Fruit fly (Drosophila melanogaster) whole organism, embryonic: ENCODE results near the gene ari-1.

Experiments
- Adf1 ChIP-seq: fragments of 200-800 bp; sonication (Bioruptor generic); IDR thresholded peaks from 2 replicates; pipeline ENCODE4 v1.3.6; 2022; ENCODE audit warnings: missing biosample characterization, missing genetic modification characterization
- B-H1 ChIP-seq: fragments of 200-800 bp; sonication (Bioruptor generic); IDR thresholded peaks from 3 replicates; pipeline ENCODE4 v1.3.6; 2022; ENCODE audit warnings: missing biosample characterization, missing genetic modification characterization
- B-H2 ChIP-seq: fragments of 200-800 bp; sonication (Bioruptor generic); optimal IDR thresholded peaks from 2 replicates; lab custom pipeline; 2018; ENCODE audit warnings: missing biosample characterization, mild to moderate bottlenecking, missing genetic modification characterization
- CG10267 ChIP-seq: fragments of 200-800 bp; sonication (Bioruptor generic); optimal IDR thresholded peaks from 2 replicates; lab custom pipeline; 2018; ENCODE audit warnings: missing biosample characterization, mild to moderate bottlenecking, missing genetic modification characterization, moderate library complexity
- CG10321 ChIP-seq: fragments of 200-800 bp; sonication (Bioruptor generic); IDR thresholded peaks from 2 replicates; pipeline ENCODE4 v1.3.6; 2022; ENCODE audit warnings: missing biosample characterization, missing genetic modification characterization
- CG12659 ChIP-seq: fragments of 200-800 bp; sonication (Bioruptor generic); optimal IDR thresholded peaks from 3 replicates; lab custom pipeline; 2017; ENCODE audit warnings: mild to moderate bottlenecking, missing biosample characterization, missing genetic modification reagents, missing genetic modification characterization
- CG14860 ChIP-seq: fragments of 200-800 bp; sonication (Bioruptor generic); IDR thresholded peaks from 3 replicates; pipeline ENCODE4 v1.3.6; 2022; ENCODE audit warnings: missing biosample characterization, missing genetic modification characterization; ENCODE audit not compliant: partially characterized antibody
- CG15269 ChIP-seq: fragments of 200-800 bp; sonication (Bioruptor generic); optimal IDR thresholded peaks from 2 replicates; lab custom pipeline; 2018; ENCODE audit warnings: missing biosample characterization, mild to moderate bottlenecking, missing genetic modification characterization, moderate library complexity
- CG18262 ChIP-seq: fragments of 200-800 bp; optimal IDR thresholded peaks from 3 replicates; lab custom pipeline; 2019; ENCODE audit warnings: missing biosample characterization, mild to moderate bottlenecking, missing genetic modification characterization, moderate library complexity
- CG2120 ChIP-seq: fragments of 200-800 bp; sonication (Bioruptor generic); optimal IDR thresholded peaks from 3 replicates; lab custom pipeline; 2016; ENCODE audit warnings: missing biosample characterization, missing genetic modification characterization
- CG33213 ChIP-seq: fragments of 200-800 bp; sonication (Bioruptor generic); optimal IDR thresholded peaks from 3 replicates; lab custom pipeline; 2016; ENCODE audit warnings: missing biosample characterization, missing genetic modification characterization
- CG34224 ChIP-seq: fragments of 200-800 bp; sonication (Bioruptor generic); IDR thresholded peaks from 3 replicates; pipeline ENCODE4 v1.3.6; 2022; ENCODE audit warnings: missing biosample characterization, missing genetic modification characterization; ENCODE audit not compliant: partially characterized antibody
- CG4617 ChIP-seq: fragments of 200-800 bp; sonication (Bioruptor generic); optimal IDR thresholded peaks from 3 replicates; lab custom pipeline; 2016; ENCODE audit warnings: missing biosample characterization, missing genetic modification characterization, borderline replicate concordance
- CG5245 ChIP-seq: fragments of 200-800 bp; sonication (Bioruptor generic); optimal IDR thresholded peaks from 3 replicates; lab custom pipeline; 2016; ENCODE audit warnings: missing biosample characterization, missing genetic modification characterization
- CG6654 ChIP-seq: fragments of 200-800 bp; sonication (Bioruptor generic); optimal IDR thresholded peaks from 2 replicates; lab custom pipeline; 2017; ENCODE audit warnings: missing biosample characterization, mild to moderate bottlenecking, missing genetic modification characterization
- CG7786 ChIP-seq: fragments of 200-800 bp; sonication (Bioruptor generic); optimal IDR thresholded peaks from 2 replicates; lab custom pipeline; 2016; ENCODE audit warnings: missing biosample characterization, missing genetic modification characterization
- CG8290 ChIP-seq, 3 experiments: fragments of 200-800 bp; sonication (Bioruptor generic); optimal IDR thresholded peaks; 2 replicates each; lab custom pipeline; 2016 to 2019; ENCODE audit warnings: missing biosample characterization in 3 of 3, missing genetic modification characterization in 3 of 3, mild to moderate bottlenecking in 2 of 3, moderate library complexity in 1 of 3
- CG8765 ChIP-seq: fragments of 200-800 bp; sonication (Bioruptor generic); IDR thresholded peaks from 2 replicates; pipeline ENCODE4 v1.3.6; 2022; ENCODE audit warnings: missing biosample characterization, missing genetic modification characterization
- CG9727 ChIP-seq: fragments of 200-800 bp; sonication (Bioruptor generic); optimal IDR thresholded peaks from 3 replicates; lab custom pipeline; 2017; ENCODE audit warnings: missing biosample characterization, mild to moderate bottlenecking, missing genetic modification characterization
- CG9932 ChIP-seq: fragments of 200-800 bp; sonication (Bioruptor generic); IDR thresholded peaks from 2 replicates; pipeline ENCODE4 v1.3.6; 2022; ENCODE audit warnings: missing biosample characterization, missing genetic modification characterization
- Chrac-16 ChIP-seq: fragments of 200-800 bp; sonication (Bioruptor generic); optimal IDR thresholded peaks from 3 replicates; lab custom pipeline; 2016; ENCODE audit warnings: missing biosample characterization, missing genetic modification characterization
- CkIIα-i1 ChIP-seq: fragments of 200-800 bp; sonication (Bioruptor generic); IDR thresholded peaks from 2 replicates; pipeline ENCODE4 v1.3.6; 2022; ENCODE audit warnings: missing biosample characterization, missing genetic modification characterization
- Dip3 ChIP-seq: fragments of 200-800 bp; sonication (Bioruptor generic); optimal IDR thresholded peaks from 3 replicates; lab custom pipeline; 2016; ENCODE audit warnings: missing biosample characterization, missing genetic modification characterization
- Dref ChIP-seq: fragments of 200-800 bp; sonication (Bioruptor generic); IDR thresholded peaks from 2 replicates; pipeline ENCODE4 v1.3.6; 2022; ENCODE audit warnings: missing biosample characterization, missing genetic modification characterization
- Kr ChIP-seq: fragments of 200-800 bp; sonication (Bioruptor generic); optimal IDR thresholded peaks from 2 replicates; lab custom pipeline; 2017; ENCODE audit warnings: missing biosample characterization, mild to moderate bottlenecking, missing genetic modification characterization
- MTF-1 ChIP-seq: fragments of 200-800 bp; sonication (Bioruptor generic); optimal IDR thresholded peaks from 2 replicates; lab custom pipeline; 2018; ENCODE audit warnings: missing biosample characterization, mild to moderate bottlenecking, missing genetic modification characterization, borderline replicate concordance
- Myb ChIP-seq: fragments of 200-800 bp; sonication (Bioruptor generic); optimal IDR thresholded peaks from 2 replicates; lab custom pipeline; 2016; ENCODE audit warnings: missing biosample characterization, missing genetic modification characterization
- NC2α ChIP-seq: fragments of 200-800 bp; sonication (Bioruptor generic); optimal IDR thresholded peaks from 2 replicates; lab custom pipeline; 2016; ENCODE audit warnings: missing biosample characterization, missing genetic modification characterization
- Nf-YA ChIP-seq: fragments of 200-800 bp; sonication (Bioruptor generic); IDR thresholded peaks from 2 replicates; pipeline ENCODE4 v1.3.6; 2022; ENCODE audit warnings: missing biosample characterization, missing genetic modification characterization
- Oli ChIP-seq: fragments of 200-800 bp; sonication (Bioruptor generic); optimal IDR thresholded peaks from 2 replicates; lab custom pipeline; 2018; ENCODE audit warnings: missing biosample characterization, mild to moderate bottlenecking, missing genetic modification characterization, moderate library complexity
- Rfx ChIP-seq: fragments of 200-800 bp; sonication (Bioruptor generic); IDR thresholded peaks from 2 replicates; pipeline ENCODE4 v1.3.6; 2022; ENCODE audit warnings: missing biosample characterization, missing genetic modification characterization
- Scr ChIP-seq: fragments of 200-800 bp; sonication (Bioruptor generic); IDR thresholded peaks from 2 replicates; pipeline ENCODE4 v1.3.6; 2022; ENCODE audit warnings: missing biosample characterization, missing genetic modification characterization; ENCODE audit not compliant: partially characterized antibody
- Side ChIP-seq: fragments of 200-800 bp; sonication (Bioruptor generic); optimal IDR thresholded peaks from 2 replicates; lab custom pipeline; 2016; ENCODE audit warnings: missing biosample characterization, missing genetic modification characterization
- croc ChIP-seq: fragments of 200-800 bp; sonication (Bioruptor generic); conservative IDR thresholded peaks from 3 replicates; pipeline ENCODE4 v1.3.6; 2022; ENCODE audit warnings: missing biosample characterization, missing genetic modification characterization
- dan ChIP-seq: fragments of 200-800 bp; sonication (Bioruptor generic); IDR thresholded peaks from 2 replicates; pipeline ENCODE4 v1.3.6; 2022; ENCODE audit warnings: missing biosample characterization, missing genetic modification characterization
- dm ChIP-seq: fragments of 200-800 bp; sonication (Bioruptor generic); optimal IDR thresholded peaks from 3 replicates; lab custom pipeline; 2016; ENCODE audit warnings: missing biosample characterization, missing genetic modification characterization
- dmrt11E ChIP-seq: fragments of 200-800 bp; sonication (Bioruptor generic); optimal IDR thresholded peaks from 3 replicates; lab custom pipeline; 2018; ENCODE audit warnings: missing biosample characterization, mild to moderate bottlenecking, missing genetic modification characterization, moderate library complexity
- dpn ChIP-seq, 2 experiments: fragments of 200-800 bp; sonication (Bioruptor generic); optimal IDR thresholded peaks; 3 replicates each; lab custom pipeline; 2016; ENCODE audit warnings: missing biosample characterization in 2 of 2, missing genetic modification characterization in 2 of 2
- exex ChIP-seq: fragments of 200-800 bp; sonication (Bioruptor generic); optimal IDR thresholded peaks from 4 replicates; lab custom pipeline; 2018; ENCODE audit warnings: missing biosample characterization, mild to moderate bottlenecking, missing genetic modification characterization, moderate library complexity
- eyg ChIP-seq: fragments of 200-800 bp; sonication (Bioruptor generic); optimal IDR thresholded peaks from 3 replicates; lab custom pipeline; 2016; ENCODE audit warnings: missing biosample characterization, missing genetic modification characterization
- lov ChIP-seq, 2 experiments: fragments of 200-800 bp in 1 of 2; fragments of >200 bp in 1 of 2; sonication (Bioruptor generic) in 1 of 2; IDR thresholded peaks in 1 of 2; optimal IDR thresholded peaks in 1 of 2; 2 replicates in 1 of 2; 3 replicates in 1 of 2; pipeline versions ENCODE4 v1.3.6 to Lab custom; 2017 to 2022; ENCODE audit warnings: missing biosample characterization in 1 of 2, missing genetic modification characterization in 1 of 2
- mirr ChIP-seq: fragments of 200-800 bp; sonication (Bioruptor generic); optimal IDR thresholded peaks from 3 replicates; lab custom pipeline; 2018; ENCODE audit warnings: missing biosample characterization, mild to moderate bottlenecking, missing genetic modification characterization
- nerfin-2 ChIP-seq: fragments of 200-800 bp; sonication (Bioruptor generic); IDR thresholded peaks from 2 replicates; pipeline ENCODE4 v1.3.6; 2022; ENCODE audit warnings: missing biosample characterization, missing genetic modification characterization; ENCODE audit not compliant: partially characterized antibody
- repo ChIP-seq: fragments of 200-800 bp; sonication (Bioruptor generic); optimal IDR thresholded peaks from 2 replicates; lab custom pipeline; 2016; ENCODE audit warnings: missing biosample characterization, missing genetic modification characterization
- scrt ChIP-seq: fragments of 200-800 bp; sonication (Bioruptor generic); optimal IDR thresholded peaks from 2 replicates; lab custom pipeline; 2018; ENCODE audit warnings: missing biosample characterization, mild to moderate bottlenecking, missing genetic modification characterization, moderate library complexity
- sens ChIP-seq: fragments of 200-800 bp; sonication (Bioruptor generic); peaks from one replicate; lab custom pipeline; 2016; ENCODE audit warnings: missing biosample characterization, missing genetic modification characterization
- sisA ChIP-seq: fragments of 200-800 bp; sonication (Bioruptor generic); IDR thresholded peaks from 2 replicates; pipeline ENCODE4 v1.3.6; 2022; ENCODE audit warnings: missing biosample characterization, missing genetic modification characterization
- slou ChIP-seq: fragments of 200-800 bp; sonication (Bioruptor generic); optimal IDR thresholded peaks from 3 replicates; lab custom pipeline; 2016; ENCODE audit warnings: missing biosample characterization, missing genetic modification characterization
- tio ChIP-seq: fragments of 200-800 bp; sonication (Bioruptor generic); optimal IDR thresholded peaks from 2 replicates; lab custom pipeline; 2017; ENCODE audit warnings: missing biosample characterization, missing genetic modification characterization, inconsistent platforms
- vfl ChIP-seq: fragments of 200-800 bp; sonication (Bioruptor generic); optimal IDR thresholded peaks from 2 replicates; lab custom pipeline; 2016; ENCODE audit warnings: missing biosample characterization, missing genetic modification characterization
- z ChIP-seq: fragments of 200-800 bp; sonication (Bioruptor generic); IDR thresholded peaks from 3 replicates; pipeline ENCODE4 v1.3.6; 2022; ENCODE audit warnings: missing biosample characterization, missing genetic modification characterization

ari-1 gene

dm6 chrX:18101778-18102177 is 35.8 kb downstream of the ari-1 start, which contains the start of gene Taf8 (continued):
- TF ChIP-seq lov (optimal IDR thresholded peaks at IDR 0.05; lab: Kevin White, UChicago) = no peak
- no peak for TF ChIP-seq lov (GFP tag; IDR thresholded peaks at IDR 0.05; lab: Robert Waterston, UW)
- peak; percentile 32 for TF ChIP-seq CG4617 (GFP tag; lab: Kevin White, UChicago)
- no peak for TF ChIP-seq Nf-YA (GFP tag; lab: Robert Waterston, UW)
- TF ChIP-seq CG6654 (GFP tag; lab: Kevin White, UChicago) = no peak
- no peak for TF ChIP-seq Dip3
- peak in 1 of 2 experiments; percentile 1 for TF ChIP-seq dpn (GFP tag; optimal IDR thresholded peaks at IDR 0.05; lab: Kevin White, UChicago)
- no peak for TF ChIP-seq tio (GFP tag; lab: Kevin White, UChicago)
- TF ChIP-seq Dref (GFP tag; lab: Robert Waterston, UW) = peak; percentile 64
- peak; percentile 67 for TF ChIP-seq Scr
- no peak for TF ChIP-seq dan (GFP tag; lab: Robert Waterston, UW)
- no peak for TF ChIP-seq Side (GFP tag; lab: Kevin White, UChicago)
- no peak for TF ChIP-seq dmrt11E (tag; lab: Kevin White, UChicago)
- no peak for TF ChIP-seq CG12659 (GFP tag; lab: Kevin White, UChicago)
- no peak for TF ChIP-seq CG10267
- TF ChIP-seq CG8290 (GFP tag; optimal IDR thresholded peaks at IDR 0.05; lab: Kevin White, UChicago) = no peak
- peak in 1 of 2 experiments; percentile 31 for TF ChIP-seq CG8290 (tag; optimal IDR thresholded peaks at IDR 0.05; lab: Kevin White, UChicago)
- TF ChIP-seq B-H1 (GFP tag; lab: Robert Waterston, UW) = no peak
- no peak for TF ChIP-seq B-H2
- no peak for TF ChIP-seq CG5245 (GFP tag; lab: Kevin White, UChicago)
- TF ChIP-seq z (GFP tag; lab: Robert Waterston, UW) = no peak
- no peak for TF ChIP-seq Myb (GFP tag; lab: Kevin White, UChicago)
- peak; percentile 47; the same call in 1 of the 2 replicates for TF ChIP-seq nerfin-2
- 0 out of 2 replicates have a peak, but pooled peaks have one; percentile 5 for TF ChIP-seq sisA
- TF ChIP-seq CG15269 (tag; lab: Kevin White, UChicago) = no peak
- no peak for TF ChIP-seq eyg (GFP tag; lab: Kevin White, UChicago)
- TF ChIP-seq NC2α = no peak
- TF ChIP-seq vfl (GFP tag; lab: Kevin White, UChicago) = no peak
- TF ChIP-seq CG10321 (GFP tag; lab: Robert Waterston, UW) = no peak
- peak; percentile 16 for TF ChIP-seq sens (GFP tag; lab: Kevin White, UChicago)
- TF ChIP-seq CG9727 (GFP tag; lab: Kevin White, UChicago) = no peak
- TF ChIP-seq CG33213 (GFP tag; lab: Kevin White, UChicago) = no peak
- TF ChIP-seq scrt (GFP tag; lab: Kevin White, UChicago) = no peak
- no peak for TF ChIP-seq Kr (GFP tag; lab: Kevin White, UChicago)
- no peak for TF ChIP-seq mirr
- TF ChIP-seq CG9932 (GFP tag; lab: Robert Waterston, UW) = peak; percentile 68
- TF ChIP-seq Adf1 (GFP tag; lab: Robert Waterston, UW) = no peak
- peak; percentile 21 for TF ChIP-seq CG2120 (GFP tag; lab: Kevin White, UChicago)
- no peak for TF ChIP-seq exex (tag; lab: Kevin White, UChicago)
- no peak for TF ChIP-seq dm (GFP tag; lab: Kevin White, UChicago)
- TF ChIP-seq CG18262 (tag; lab: Kevin White, UChicago) = no peak
- TF ChIP-seq Oli (tag; lab: Kevin White, UChicago) = no peak
- no peak for TF ChIP-seq croc (GFP tag; lab: Robert Waterston, UW)
- TF ChIP-seq CkIIα-i1 (GFP tag; lab: Robert Waterston, UW) = no peak
- peak; percentile 52; the same call in 1 of the 2 replicates for TF ChIP-seq Rfx (GFP tag; lab: Robert Waterston, UW)
- no peak for TF ChIP-seq Chrac-16 (GFP tag; lab: Kevin White, UChicago)
- no peak for TF ChIP-seq CG7786 (GFP tag; lab: Kevin White, UChicago)
- TF ChIP-seq MTF-1 = no peak
- 0 out of 3 replicates have a peak, but pooled peaks have one; percentile 44 for TF ChIP-seq CG14860 (GFP tag; lab: Robert Waterston, UW)
- no peak for TF ChIP-seq slou
- TF ChIP-seq CG34224 (GFP tag; lab: Robert Waterston, UW) = peak; percentile 31
- no peak for TF ChIP-seq repo (GFP tag; lab: Kevin White, UChicago)
- no peak for TF ChIP-seq CG8765
